Worm (Caenorhabditis elegans): ENCODE results near the gene lin-7.

lin-7 gene

ce11 chrII:14349356-14349923, at the start of gene lin-7, which contains the start of the genes Y54G11A.17 and elof-1:
lin-7 (minus strand) TSS chrII:14349406.
Y54G11A.17 (minus strand) TSS chrII:14349406.
elof-1 (plus strand) TSS chrII:14349738.
- TF ChIP-seq tbx-37 (GFP tag; conservative IDR thresholded peaks at IDR 0.05), result peak; percentile 34; the same call in 1 of the 2 replicates
- TF ChIP-seq hnd-1 (tag; optimal IDR thresholded peaks at IDR 0.05), result no peak
- TF ChIP-seq F13C5.2 (tag; optimal IDR thresholded peaks at IDR 0.05), result peak; percentile 61
- peak; percentile 34; the same call in 1 of the 2 replicates for TF ChIP-seq pes-1 (GFP tag; IDR thresholded peaks at IDR 0.05)

ce11 chrII:14393766-14394165, 44.6 kb upstream of the lin-7 start:
- TF ChIP-seq ceh-13 (GFP tag; optimal IDR thresholded peaks at IDR 0.05) (no peak), hmbx-1 (tag; optimal IDR thresholded peaks at IDR 0.05) (no peak), scrt-1 (GFP tag; IDR thresholded peaks at IDR 0.05) (no peak), hmg-4 (GFP tag; optimal IDR thresholded peaks at IDR 0.05) (no peak), F13C5.2 (tag; optimal IDR thresholded peaks at IDR 0.05) (no peak), ama-1 (optimal IDR thresholded peaks at IDR 0.05) (no peak), tra-4 (tag; optimal IDR thresholded peaks at IDR 0.05) (no peak), B0310.2 (tag; optimal IDR thresholded peaks at IDR 0.05) (no peak), hnd-1 (tag; optimal IDR thresholded peaks at IDR 0.05) (no peak), aly-1 (tag; optimal IDR thresholded peaks at IDR 0.05) (no peak), tbx-37 (GFP tag; conservative IDR thresholded peaks at IDR 0.05) (no peak)

ce11 chrII:14390036-14390763, 41.0 kb upstream of the lin-7 start, which contains the start of the genes kbp-3 and nurf-1:
kbp-3 (minus strand) TSS chrII:14390078.
nurf-1 (plus strand) TSS chrII:14390713.
- TF ChIP-seq flt-1 (GFP tag; IDR thresholded peaks at IDR 0.05) (no peak), sea-1 (GFP tag; conservative IDR thresholded peaks at IDR 0.05) (no peak), B0310.2 (tag; optimal IDR thresholded peaks at IDR 0.05) (no peak), tbx-11 (GFP tag; IDR thresholded peaks at IDR 0.05) (0 out of 2 replicates have a peak, but pooled peaks have one; percentile 9), ets-7 (tag; optimal IDR thresholded peaks at IDR 0.05) (no peak), ama-1 (optimal IDR thresholded peaks at IDR 0.05) (no peak), F13C5.2 (tag; optimal IDR thresholded peaks at IDR 0.05) (peak; percentile 4), pes-1 (GFP tag; IDR thresholded peaks at IDR 0.05) (no peak), hmg-4 (GFP tag; optimal IDR thresholded peaks at IDR 0.05) (peak; percentile 29), tbx-37 (GFP tag; conservative IDR thresholded peaks at IDR 0.05) (no peak), hmbx-1 (tag; optimal IDR thresholded peaks at IDR 0.05) (no peak)

- TF ChIP-seq ets-7 (tag; optimal IDR thresholded peaks at IDR 0.05), result no peak
- TF ChIP-seq B0310.2 (tag; optimal IDR thresholded peaks at IDR 0.05), result no peak
- no peak for TF ChIP-seq aly-1 (tag; optimal IDR thresholded peaks at IDR 0.05)
- TF ChIP-seq scrt-1 (GFP tag; IDR thresholded peaks at IDR 0.05), result no peak
- no peak for TF ChIP-seq ama-1 (optimal IDR thresholded peaks at IDR 0.05)
- no peak for TF ChIP-seq tbx-37 (GFP tag; conservative IDR thresholded peaks at IDR 0.05)
- no peak for TF ChIP-seq ceh-13 (GFP tag; optimal IDR thresholded peaks at IDR 0.05)
- no peak for TF ChIP-seq pes-1 (GFP tag; IDR thresholded peaks at IDR 0.05)
- TF ChIP-seq sea-1 (GFP tag; conservative IDR thresholded peaks at IDR 0.05), result no peak
- TF ChIP-seq hmbx-1 (tag; optimal IDR thresholded peaks at IDR 0.05), result no peak
- TF ChIP-seq tra-4 (tag; optimal IDR thresholded peaks at IDR 0.05), result no peak
- TF ChIP-seq F13C5.2 (tag; optimal IDR thresholded peaks at IDR 0.05), result no peak
- TF ChIP-seq flt-1 (GFP tag; IDR thresholded peaks at IDR 0.05), result no peak
- TF ChIP-seq hnd-1 (tag; optimal IDR thresholded peaks at IDR 0.05), result no peak
- no peak for TF ChIP-seq ceh-36 (tag; optimal IDR thresholded peaks at IDR 0.05)
Measured at ce11 chrII:14388213-14388612, 39.0 kb upstream of the lin-7 start, which contains the start of gene F26H11.8. F26H11.8 (plus strand) TSS chrII:14388513.

- no peak for TF ChIP-seq hnd-1 (tag; optimal IDR thresholded peaks at IDR 0.05)
- peak; percentile 66 for TF ChIP-seq F13C5.2 (tag; optimal IDR thresholded peaks at IDR 0.05)
Measured at ce11 chrII:14383644-14384043, 34.4 kb upstream of the lin-7 start, which contains the start of gene mes-2. mes-2 (plus strand) TSS chrII:14383973.

- TF ChIP-seq flt-1 (GFP tag; IDR thresholded peaks at IDR 0.05) (no peak), ceh-13 (GFP tag; optimal IDR thresholded peaks at IDR 0.05) (no peak), ets-7 (tag; optimal IDR thresholded peaks at IDR 0.05) (no peak), tbx-11 (GFP tag; IDR thresholded peaks at IDR 0.05) (no peak), B0310.2 (tag; optimal IDR thresholded peaks at IDR 0.05) (no peak), F13C5.2 (tag; optimal IDR thresholded peaks at IDR 0.05) (no peak)
Measured at ce11 chrII:14381450-14381849, 32.2 kb upstream of the lin-7 start, which contains the start of gene sdz-26. sdz-26 (plus strand) TSS chrII:14381750.

ce11 chrII:14380778-14381177, 31.6 kb upstream of the lin-7 start:
- TF ChIP-seq F13C5.2 (tag; optimal IDR thresholded peaks at IDR 0.05) (no peak), hnd-1 (tag; optimal IDR thresholded peaks at IDR 0.05) (no peak), aly-1 (tag; optimal IDR thresholded peaks at IDR 0.05) (no peak), ceh-13 (GFP tag; optimal IDR thresholded peaks at IDR 0.05) (no peak), ets-7 (tag; optimal IDR thresholded peaks at IDR 0.05) (no peak), tbx-11 (GFP tag; IDR thresholded peaks at IDR 0.05) (no peak), flt-1 (GFP tag; IDR thresholded peaks at IDR 0.05) (no peak), tra-4 (tag; optimal IDR thresholded peaks at IDR 0.05) (no peak)

ce11 chrII:14377796-14378195, 28.6 kb upstream of the lin-7 start, which contains the start of gene acr-20:
acr-20 (minus strand) TSS chrII:14377896.
- TF ChIP-seq ets-7 (tag; optimal IDR thresholded peaks at IDR 0.05), result no peak
- no peak for TF ChIP-seq pes-1 (GFP tag; IDR thresholded peaks at IDR 0.05)
- no peak for TF ChIP-seq B0310.2 (tag; optimal IDR thresholded peaks at IDR 0.05)
- no peak for TF ChIP-seq sea-1 (GFP tag; conservative IDR thresholded peaks at IDR 0.05)
- TF ChIP-seq hnd-1 (tag; optimal IDR thresholded peaks at IDR 0.05), result no peak
- TF ChIP-seq ceh-36 (tag; optimal IDR thresholded peaks at IDR 0.05), result no peak
- no peak for TF ChIP-seq aly-1 (tag; optimal IDR thresholded peaks at IDR 0.05)
- no peak for TF ChIP-seq ceh-13 (GFP tag; optimal IDR thresholded peaks at IDR 0.05)
- TF ChIP-seq ama-1 (optimal IDR thresholded peaks at IDR 0.05), result no peak
- no peak for TF ChIP-seq F13C5.2 (tag; optimal IDR thresholded peaks at IDR 0.05)
- TF ChIP-seq tbx-11 (GFP tag; IDR thresholded peaks at IDR 0.05), result no peak

Measured in whole organism, early embryonic.